Fruit fly (Drosophila melanogaster): ENCODE measurements around the gene CalpC.

CalpC gene

dm6 chrX:16296423-16297292 lies 28.9 kb upstream of the CalpC start, which contains the start of gene CG3632 (continued):
- no peak for TF ChIP-seq Sox100B (GFP tag; optimal IDR thresholded peaks at IDR 0.05)
- peak; percentile 46 for TF ChIP-seq row (GFP tag; IDR thresholded peaks at IDR 0.05)
- peak; percentile 83 for TF ChIP-seq MBD-R2 (GFP tag; IDR thresholded peaks at IDR 0.05)
- TF ChIP-seq CG10209 (GFP tag; optimal IDR thresholded peaks at IDR 0.05), result peak; percentile 2
- peak; percentile 20 for TF ChIP-seq CG10654 (GFP tag; optimal IDR thresholded peaks at IDR 0.05)
- 0 out of 2 replicates have a peak, but pooled peaks have one; percentile 12 for TF ChIP-seq E2f1 (GFP tag; IDR thresholded peaks at IDR 0.05)
- no peak for TF ChIP-seq CG12219 (GFP tag; optimal IDR thresholded peaks at IDR 0.05)
- no peak for TF ChIP-seq CG43689 (GFP tag; IDR thresholded peaks at IDR 0.05)
- TF ChIP-seq Hr3 (GFP tag; optimal IDR thresholded peaks at IDR 0.05), result no peak
- no peak for TF ChIP-seq Hmx (GFP tag; optimal IDR thresholded peaks at IDR 0.05)
- TF ChIP-seq CG8089 (GFP tag; optimal IDR thresholded peaks at IDR 0.05), result no peak
- TF ChIP-seq CoRest (tag; optimal IDR thresholded peaks at IDR 0.05), result no peak
- peak; percentile 86 for TF ChIP-seq CG9932 (GFP tag; IDR thresholded peaks at IDR 0.05)
- TF ChIP-seq sna (GFP tag; IDR thresholded peaks at IDR 0.05; ENCODE audit: partially characterized antibody), result peak; percentile 56; the same call in 1 of the 2 replicates
- no peak for TF ChIP-seq sr (GFP tag; IDR thresholded peaks at IDR 0.05)
- TF ChIP-seq lbe (GFP tag; optimal IDR thresholded peaks at IDR 0.05), result peak; percentile 60
- TF ChIP-seq Nf-YB (GFP tag; optimal IDR thresholded peaks at IDR 0.05), result no peak
- peak; percentile 39 for TF ChIP-seq CHES-1-like (GFP tag; optimal IDR thresholded peaks at IDR 0.05)
- peak; percentile 85 for TF ChIP-seq YL-1 (GFP tag; optimal IDR thresholded peaks at IDR 0.05)
- no peak for TF ChIP-seq CG9817 (tag; optimal IDR thresholded peaks at IDR 0.05)
- peak; percentile 45 for TF ChIP-seq Hsf (GFP tag; optimal IDR thresholded peaks at IDR 0.05)
- TF ChIP-seq CG17912 (GFP tag; optimal IDR thresholded peaks at IDR 0.05), result peak; percentile 67
- TF ChIP-seq HLH54F (GFP tag; optimal IDR thresholded peaks at IDR 0.05), result peak; percentile 66
- TF ChIP-seq CG7357 (GFP tag; IDR thresholded peaks at IDR 0.05), result no peak
- peak; percentile 77 for TF ChIP-seq CG1603 (tag; optimal IDR thresholded peaks at IDR 0.05)
- no peak for TF ChIP-seq Bteb2 (GFP tag; optimal IDR thresholded peaks at IDR 0.05)
- no peak for TF ChIP-seq CG31365 (tag; optimal IDR thresholded peaks at IDR 0.05)
- TF ChIP-seq gsb (GFP tag; IDR thresholded peaks at IDR 0.05), result no peak
- TF ChIP-seq HmgD (GFP tag; optimal IDR thresholded peaks at IDR 0.05), result no peak
- TF ChIP-seq Oli (tag; optimal IDR thresholded peaks at IDR 0.05), result no peak
- TF ChIP-seq fd102C (GFP tag; optimal IDR thresholded peaks at IDR 0.05), result no peak
- no peak for TF ChIP-seq CG18476 (GFP tag; optimal IDR thresholded peaks at IDR 0.05)
- no peak for TF ChIP-seq Aef1 (GFP tag; IDR thresholded peaks at IDR 0.05)
- peak; percentile 59 to 65 for TF ChIP-seq dpn (GFP tag; optimal IDR thresholded peaks at IDR 0.05)
- TF ChIP-seq CG14050 (GFP tag; IDR thresholded peaks at IDR 0.05), result no peak
- TF ChIP-seq CG3726 (GFP tag; IDR thresholded peaks at IDR 0.05), result no peak
- no peak for TF ChIP-seq kay (GFP tag; optimal IDR thresholded peaks at IDR 0.05)
- TF ChIP-seq ase (GFP tag; IDR thresholded peaks at IDR 0.05), result no peak
- no peak for TF ChIP-seq CG4707 (GFP tag; optimal IDR thresholded peaks at IDR 0.05)
- TF ChIP-seq jigr1 (GFP tag; IDR thresholded peaks at IDR 0.05), result no peak
- TF ChIP-seq CkIIα-i1 (GFP tag; IDR thresholded peaks at IDR 0.05), result no peak
- peak; percentile 89 for TF ChIP-seq Elba2 (GFP tag; optimal IDR thresholded peaks at IDR 0.05)
- TF ChIP-seq pros (GFP tag; optimal IDR thresholded peaks at IDR 0.05), result no peak
- TF ChIP-seq CG11398 (GFP tag; optimal IDR thresholded peaks at IDR 0.05), result peak; percentile 18
- peak; percentile 82 for TF ChIP-seq BEAF-32 (GFP tag; optimal IDR thresholded peaks at IDR 0.05)
- TF ChIP-seq crp (GFP tag; optimal IDR thresholded peaks at IDR 0.05), result peak in 1 of 2 experiments; percentile 60
- peak; percentile 51 for TF ChIP-seq mirr (GFP tag; optimal IDR thresholded peaks at IDR 0.05)
- TF ChIP-seq CG8944 (GFP tag; optimal IDR thresholded peaks at IDR 0.05), result no peak
- no peak for TF ChIP-seq Hr39 (optimal IDR thresholded peaks at IDR 0.05)
- TF ChIP-seq CG7372 (GFP tag; IDR thresholded peaks at IDR 0.05), result peak; percentile 49; the same call in 1 of the 2 replicates
